Fruit fly (Drosophila melanogaster): ENCODE data around the gene Surf4.

Surf4 gene

dm6 chr3R:15346018-15346383, at the start of gene Surf4, which contains the start of gene CG31301 (continued):
- TF ChIP-seq sisA (GFP tag; IDR thresholded peaks at IDR 0.05): no peak
- peak; percentile 77 for TF ChIP-seq MESR4 (GFP tag; optimal IDR thresholded peaks at IDR 0.05)
- no peak for TF ChIP-seq pan (optimal IDR thresholded peaks at IDR 0.05)
- no peak for TF ChIP-seq pan (GFP tag; optimal IDR thresholded peaks at IDR 0.05 in 1 of 2, IDR thresholded peaks at IDR 0.05 in 1 of 2)
- peak; percentile 86 for TF ChIP-seq HLH4C (GFP tag; IDR thresholded peaks at IDR 0.05; ENCODE audit: partially characterized antibody)
- TF ChIP-seq HHEX (GFP tag; optimal IDR thresholded peaks at IDR 0.05): no peak
- no peak for TF ChIP-seq Atf3 (GFP tag; optimal IDR thresholded peaks at IDR 0.05)
- no peak for TF ChIP-seq Dip2 (GFP tag; IDR thresholded peaks at IDR 0.05)
- TF ChIP-seq pnt (GFP tag; optimal IDR thresholded peaks at IDR 0.05): no peak
- TF ChIP-seq tna (GFP tag; IDR thresholded peaks at IDR 0.05; ENCODE audit: partially characterized antibody): peak; percentile 85
- TF ChIP-seq YL-1 (GFP tag; optimal IDR thresholded peaks at IDR 0.05): peak; percentile 61
- TF ChIP-seq CG12155 (GFP tag; optimal IDR thresholded peaks at IDR 0.05): peak; percentile 13
- no peak for TF ChIP-seq Bteb2 (GFP tag; optimal IDR thresholded peaks at IDR 0.05)
- TF ChIP-seq CG18262 (tag; optimal IDR thresholded peaks at IDR 0.05): no peak
- no peak for TF ChIP-seq CG32767 (GFP tag; IDR thresholded peaks at IDR 0.05)
- TF ChIP-seq NC2α (GFP tag; optimal IDR thresholded peaks at IDR 0.05): no peak
- no peak for TF ChIP-seq Ada2b (GFP tag; IDR thresholded peaks at IDR 0.05)
- TF ChIP-seq CG9727 (GFP tag; optimal IDR thresholded peaks at IDR 0.05): no peak
- no peak for TF ChIP-seq ab (GFP tag; optimal IDR thresholded peaks at IDR 0.05)
- no peak for TF ChIP-seq CG8765 (GFP tag; IDR thresholded peaks at IDR 0.05)
- TF ChIP-seq CG11093 (GFP tag; IDR thresholded peaks at IDR 0.05): no peak
- TF ChIP-seq bsh (GFP tag; optimal IDR thresholded peaks at IDR 0.05): no peak
- peak; percentile 65 for TF ChIP-seq pzg (GFP tag; optimal IDR thresholded peaks at IDR 0.05)
- peak; percentile 27 for TF ChIP-seq CG15514 (GFP tag; optimal IDR thresholded peaks at IDR 0.05)
- TF ChIP-seq h (optimal IDR thresholded peaks at IDR 0.05): no peak
- TF ChIP-seq salm (tag; optimal IDR thresholded peaks at IDR 0.05): no peak
- no peak for TF ChIP-seq disco-r (GFP tag; optimal IDR thresholded peaks at IDR 0.05)
- peak; percentile 34 for TF ChIP-seq CG12659 (GFP tag; optimal IDR thresholded peaks at IDR 0.05)
- no peak for TF ChIP-seq mam (GFP tag; optimal IDR thresholded peaks at IDR 0.05)
- peak; percentile 76 for TF ChIP-seq CG7963 (GFP tag; IDR thresholded peaks at IDR 0.05; ENCODE audit: partially characterized antibody)
- TF ChIP-seq kah (GFP tag; optimal IDR thresholded peaks at IDR 0.05): no peak
- peak; percentile 6 for TF ChIP-seq CG17359 (tag; optimal IDR thresholded peaks at IDR 0.05)
- no peak for TF ChIP-seq kay (GFP tag; optimal IDR thresholded peaks at IDR 0.05)
- no peak for TF ChIP-seq fd3F (GFP tag; optimal IDR thresholded peaks at IDR 0.05)
- TF ChIP-seq CG1233 (GFP tag; optimal IDR thresholded peaks at IDR 0.05): no peak
- peak; percentile 17; the same call in 1 of the 3 replicates for TF ChIP-seq CG34422 (GFP tag; IDR thresholded peaks at IDR 0.05)
- TF ChIP-seq CG3163 (GFP tag; optimal IDR thresholded peaks at IDR 0.05): no peak
- no peak for TF ChIP-seq H2.0 (GFP tag; IDR thresholded peaks at IDR 0.05)
- no peak for TF ChIP-seq maf-S (GFP tag; optimal IDR thresholded peaks at IDR 0.05)
- TF ChIP-seq CG8290 (GFP tag; optimal IDR thresholded peaks at IDR 0.05): no peak
- peak in 1 of 2 experiments; percentile 56 for TF ChIP-seq CG8290 (tag; optimal IDR thresholded peaks at IDR 0.05)
- no peak for TF ChIP-seq Blimp-1 (GFP tag; optimal IDR thresholded peaks at IDR 0.05)
- no peak for TF ChIP-seq Mes4 (GFP tag; optimal IDR thresholded peaks at IDR 0.05)
- TF ChIP-seq CG6175 (GFP tag; IDR thresholded peaks at IDR 0.05): no peak
- TF ChIP-seq PHDP (tag; optimal IDR thresholded peaks at IDR 0.05): peak; percentile 7
- no peak for TF ChIP-seq fd64A (GFP tag; optimal IDR thresholded peaks at IDR 0.05)
- peak; percentile 17 for TF ChIP-seq CG17186 (GFP tag; optimal IDR thresholded peaks at IDR 0.05)
- no peak for TF ChIP-seq CG4707 (GFP tag; optimal IDR thresholded peaks at IDR 0.05)
- TF ChIP-seq gem (tag; optimal IDR thresholded peaks at IDR 0.05): no peak
- TF ChIP-seq CG31388 (GFP tag; optimal IDR thresholded peaks at IDR 0.05): no peak
- TF ChIP-seq gsb-n (tag; optimal IDR thresholded peaks at IDR 0.05): no peak
- no peak for TF ChIP-seq Usf (GFP tag; optimal IDR thresholded peaks at IDR 0.05)
- no peak for TF ChIP-seq CG11560 (tag; IDR thresholded peaks at IDR 0.05)
